Fruit fly (Drosophila melanogaster) whole organism, pupa: ENCODE measurements around the gene CG14456.

Experiments
- CG10348 ChIP-seq: fragments of 200-800 bp; sonication (Bioruptor generic); IDR thresholded peaks from 2 replicates; pipeline ENCODE4 v1.3.6; 2022; ENCODE audit warnings: missing biosample characterization, missing genetic modification characterization
- CG13204 ChIP-seq: fragments of 200-800 bp; sonication (Bioruptor generic); optimal IDR thresholded peaks from 2 replicates; lab custom pipeline; 2018; ENCODE audit warnings: missing biosample characterization, mild to moderate bottlenecking, missing genetic modification characterization, moderate library complexity
- CG17806 ChIP-seq: fragments of 200-800 bp; sonication (Bioruptor generic); optimal IDR thresholded peaks from 2 replicates; lab custom pipeline; 2018; ENCODE audit warnings: missing biosample characterization, mild to moderate bottlenecking, missing genetic modification characterization, moderate library complexity
- CG32121 ChIP-seq: fragments of 200-800 bp; sonication (Bioruptor generic); IDR thresholded peaks from 2 replicates; pipeline ENCODE4 v1.3.6; 2022; ENCODE audit warnings: missing biosample characterization, missing genetic modification characterization
- CG34367 ChIP-seq: fragments of 200-800 bp; sonication (Bioruptor generic); optimal IDR thresholded peaks from 2 replicates; lab custom pipeline; 2018; ENCODE audit warnings: missing biosample characterization, mild to moderate bottlenecking, missing genetic modification characterization
- CG4496 ChIP-seq: fragments of 200-800 bp; sonication (Bioruptor generic); IDR thresholded peaks from 3 replicates; pipeline ENCODE4 v1.3.6; 2022; ENCODE audit warnings: missing biosample characterization, missing genetic modification characterization
- CG8159 ChIP-seq: fragments of 200-800 bp; sonication (Bioruptor generic); optimal IDR thresholded peaks from 3 replicates; lab custom pipeline; 2018; ENCODE audit warnings: missing biosample characterization, mild to moderate bottlenecking, missing genetic modification characterization, moderate library complexity
- CG8301 ChIP-seq: fragments of 200-800 bp; sonication (Bioruptor generic); optimal IDR thresholded peaks from 2 replicates; lab custom pipeline; 2018; ENCODE audit warnings: missing biosample characterization, mild to moderate bottlenecking, missing genetic modification characterization
- D1 ChIP-seq: fragments of 200-800 bp; sonication (Bioruptor generic); optimal IDR thresholded peaks from 2 replicates; lab custom pipeline; 2018; ENCODE audit warnings: missing biosample characterization, mild to moderate bottlenecking, missing genetic modification characterization, moderate library complexity
- EcR ChIP-seq: fragments of 200-800 bp; sonication (Bioruptor generic); optimal IDR thresholded peaks from 3 replicates; lab custom pipeline; 2019; ENCODE audit warnings: missing biosample characterization, missing genetic modification characterization, mild to moderate bottlenecking, moderate library complexity, missing genetic modification reagents
- Ets98B ChIP-seq: fragments of 200-800 bp; sonication (Bioruptor generic); IDR thresholded peaks from 2 replicates; pipeline ENCODE4 v1.3.6; 2022; ENCODE audit warnings: missing biosample characterization, missing genetic modification characterization
- Snoo ChIP-seq: fragments of 200-800 bp; sonication (Bioruptor generic); optimal IDR thresholded peaks from 3 replicates; lab custom pipeline; 2017; ENCODE audit warnings: missing biosample characterization, mild to moderate bottlenecking, missing genetic modification characterization, inconsistent platforms
- fd96Ca ChIP-seq: fragments of 200-800 bp; sonication (Bioruptor generic); IDR thresholded peaks from 3 replicates; pipeline ENCODE4 v1.3.6; 2022; ENCODE audit warnings: missing biosample characterization, missing genetic modification characterization
- rn ChIP-seq: fragments of 200-800 bp; sonication (Bioruptor generic); IDR thresholded peaks from 2 replicates; pipeline ENCODE4 v1.3.6; 2022; ENCODE audit warnings: missing biosample characterization, missing genetic modification characterization

DNA sequence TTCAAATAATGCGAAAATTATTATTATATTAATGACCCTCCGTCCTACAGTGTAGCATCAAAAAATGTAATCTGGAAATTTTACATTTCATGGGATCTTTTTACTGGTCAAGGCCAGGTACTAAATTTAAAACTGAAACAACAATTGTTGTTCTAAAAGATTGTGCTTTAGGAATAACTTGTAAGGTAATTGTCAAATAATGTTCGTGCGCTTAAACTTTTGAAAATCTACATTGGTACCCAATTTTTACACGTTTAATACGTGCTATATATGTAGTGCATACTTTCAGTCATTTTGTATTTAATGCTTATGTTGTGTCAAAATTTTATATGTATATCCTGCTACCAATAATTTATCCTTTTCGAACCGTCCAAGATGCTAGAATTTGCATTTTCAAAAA is 46.6 kb downstream of the CG14456 start:
- TF ChIP-seq CG8301 = no peak
- no peak for TF ChIP-seq CG13204
- TF ChIP-seq rn = no peak
- no peak for TF ChIP-seq Snoo (tag; lab: Kevin White, UChicago)
- no peak for TF ChIP-seq CG32121
- TF ChIP-seq CG34367 (tag; lab: Kevin White, UChicago) = no peak
- no peak for TF ChIP-seq CG8159 (tag; lab: Kevin White, UChicago)
- no peak for TF ChIP-seq CG17806 (tag; lab: Kevin White, UChicago)
- TF ChIP-seq EcR = no peak
- no peak for TF ChIP-seq CG4496 (GFP tag; lab: Robert Waterston, UW)
- no peak for TF ChIP-seq Ets98B
- TF ChIP-seq CG10348 (GFP tag; lab: Robert Waterston, UW) = no peak
- TF ChIP-seq D1 (tag; lab: Kevin White, UChicago) = no peak
- TF ChIP-seq fd96Ca = no peak
